Worm (Caenorhabditis elegans) whole organism, midembryonic: ENCODE results near the gene C35B1.3.

Source experiments
- T22C8.4 ChIP-seq: fragments of 200-800 bp; sonication (Bioruptor generic); IDR thresholded peaks from 2 replicates; pipeline ENCODE4 v1.3.6; 2022; ENCODE audit warnings: missing genetic modification characterization, missing compliant biosample characterization
- flt-1 ChIP-seq: fragments of 200-800 bp; sonication (Bioruptor generic); IDR thresholded peaks from 2 replicates; pipeline ENCODE4 v1.3.6; 2022; ENCODE audit warnings: missing genetic modification characterization, missing compliant biosample characterization
- ref-1 ChIP-seq: fragments of 200-800 bp; sonication (Bioruptor generic); conservative IDR thresholded peaks from 2 replicates; pipeline ENCODE4 v1.3.6; 2022; ENCODE audit warnings: missing genetic modification reagents, missing genetic modification characterization, missing compliant biosample characterization

ce11 chrIV:4120263-4120662, 39.3 kb downstream of the C35B1.3 start, which contains the start of gene F49F1.5:
- no peak for TF ChIP-seq flt-1 (GFP tag; lab: Robert Waterston, UW)
- TF ChIP-seq ref-1 (GFP tag; lab: Robert Waterston, UW), result no peak
- TF ChIP-seq T22C8.4 (GFP tag; lab: Robert Waterston, UW), result no peak
